Worm (Caenorhabditis elegans) whole organism, L4 larva: ENCODE data around the gene F52C12.2.
A peak's percentile ranks its signal among the peaks of the same experiment; 100 is the strongest.

ENCODE experiments used
- F10B5.3 ChIP-seq: sonication (generic microtip); optimal IDR thresholded peaks from 2 replicates; lab custom pipeline; 2016; ENCODE audit warnings: mild to moderate bottlenecking, missing genetic modification characterization, missing compliant biosample characterization
- F49E8.2 ChIP-seq: sonication (generic microtip); optimal IDR thresholded peaks from 2 replicates; lab custom pipeline; 2016; ENCODE audit warnings: missing compliant biosample characterization, mild to moderate bottlenecking, missing genetic modification characterization, borderline replicate concordance
- T20F7.1 ChIP-seq: fragments of 200-800 bp; sonication (Bioruptor generic); optimal IDR thresholded peaks from 2 replicates; lab custom pipeline; 2018; ENCODE audit warnings: mild to moderate bottlenecking, missing genetic modification characterization, missing compliant biosample characterization
- T26A8.4 ChIP-seq: fragments of 200-800 bp; sonication (Bioruptor generic); IDR thresholded peaks from 2 replicates; pipeline ENCODE4 v1.3.6; 2022; ENCODE audit warnings: missing genetic modification characterization, missing compliant biosample characterization
- ZK337.2 ChIP-seq: fragments of 200-800 bp; sonication (Bioruptor generic); IDR thresholded peaks from 2 replicates; pipeline ENCODE4 v1.3.6; 2022; ENCODE audit warnings: missing genetic modification reagents, missing genetic modification characterization, missing compliant biosample characterization
- ZK546.5 ChIP-seq, 2 experiments: sonication (generic microtip); optimal IDR thresholded peaks; 2 replicates each; lab custom pipeline; 2017; ENCODE audit warnings: missing biosample characterization in 2 of 2, missing genetic modification characterization in 2 of 2
- aha-1 ChIP-seq: fragments of 150-350 bp; peaks from one replicate; lab custom pipeline; 2014; ENCODE audit warnings: missing biosample characterization, missing genetic modification characterization
- attf-4 ChIP-seq: sonication (generic microtip); optimal IDR thresholded peaks from 3 replicates; lab custom pipeline; 2017; ENCODE audit warnings: missing biosample characterization, missing genetic modification characterization
- ceh-20 ChIP-seq: fragments of 200-800 bp; sonication (Bioruptor generic); IDR thresholded peaks from 2 replicates; pipeline ENCODE4 v1.3.6; 2022; ENCODE audit warnings: missing genetic modification reagents, missing genetic modification characterization, missing compliant biosample characterization
- ceh-28 ChIP-seq: fragments of 150-350 bp; optimal IDR thresholded peaks from 2 replicates; lab custom pipeline; 2014; ENCODE audit warnings: missing biosample characterization, missing genetic modification reagents, missing genetic modification characterization
- ceh-32 ChIP-seq: sonication (generic microtip); optimal IDR thresholded peaks from 2 replicates; lab custom pipeline; 2016; ENCODE audit warnings: mild to moderate bottlenecking, missing genetic modification characterization, missing compliant biosample characterization; ENCODE audit not compliant: poor library complexity
- ceh-44 ChIP-seq: fragments of 200-800 bp; sonication (Bioruptor generic); IDR thresholded peaks from 2 replicates; pipeline ENCODE4 v1.3.6; 2022; ENCODE audit warnings: missing genetic modification reagents, missing genetic modification characterization, missing compliant biosample characterization
- ceh-82 ChIP-seq: sonication (generic microtip); optimal IDR thresholded peaks from 2 replicates; lab custom pipeline; 2017; ENCODE audit warnings: missing biosample characterization, missing genetic modification characterization
- ces-1 ChIP-seq: fragments of 150-350 bp; sonication (generic microtip); optimal IDR thresholded peaks from 4 replicates; lab custom pipeline; 2014; ENCODE audit warnings: missing biosample characterization, missing genetic modification reagents, missing genetic modification characterization
- cey-2 ChIP-seq: sonication (generic microtip); optimal IDR thresholded peaks from 3 replicates; lab custom pipeline; 2017; ENCODE audit warnings: missing genetic modification characterization, mild to moderate bottlenecking, missing compliant biosample characterization, antibody characterized with exemption, borderline replicate concordance; ENCODE audit not compliant: insufficient read depth
- ctbp-1 ChIP-seq: fragments of 200-800 bp; sonication (Bioruptor generic); IDR thresholded peaks from 2 replicates; pipeline ENCODE4 v1.3.6; 2022; ENCODE audit warnings: missing genetic modification reagents, missing genetic modification characterization, missing compliant biosample characterization
- daf-8 ChIP-seq: fragments of 200-800 bp; sonication (Bioruptor generic); IDR thresholded peaks from 2 replicates; pipeline ENCODE4 v1.3.6; 2022; ENCODE audit warnings: missing genetic modification characterization, missing compliant biosample characterization
- dmd-9 ChIP-seq: fragments of 200-800 bp; sonication (Bioruptor generic); IDR thresholded peaks from 2 replicates; pipeline ENCODE4 v1.3.6; 2022; ENCODE audit warnings: missing genetic modification reagents, missing genetic modification characterization, missing compliant biosample characterization
- dpl-1 ChIP-seq: fragments of 150-350 bp; optimal IDR thresholded peaks from 2 replicates; lab custom pipeline; 2014; ENCODE audit warnings: missing biosample characterization, missing genetic modification reagents, missing genetic modification characterization
- duxl-1 ChIP-seq: sonication (generic microtip); optimal IDR thresholded peaks from 2 replicates; lab custom pipeline; 2016; ENCODE audit warnings: mild to moderate bottlenecking, missing genetic modification characterization, moderate library complexity, missing compliant biosample characterization; ENCODE audit not compliant: poor library complexity
- egl-27 ChIP-seq: sonication (generic microtip); optimal IDR thresholded peaks from 3 replicates; lab custom pipeline; 2017; ENCODE audit warnings: missing biosample characterization, missing genetic modification reagents, missing genetic modification characterization
- fkh-10 ChIP-seq: fragments of 150-350 bp; optimal IDR thresholded peaks from 2 replicates; lab custom pipeline; 2014; ENCODE audit warnings: missing biosample characterization, missing genetic modification reagents, missing genetic modification characterization
- gei-8 ChIP-seq: fragments of 200-800 bp; sonication (Bioruptor generic); optimal IDR thresholded peaks from 2 replicates; lab custom pipeline; 2018; ENCODE audit warnings: mild to moderate bottlenecking, missing genetic modification characterization, missing compliant biosample characterization
- hmg-1.1 ChIP-seq: fragments of 200-800 bp; sonication (Bioruptor generic); IDR thresholded peaks from 2 replicates; pipeline ENCODE4 v1.3.6; 2022; ENCODE audit warnings: missing genetic modification reagents, missing genetic modification characterization, missing compliant biosample characterization
- jun-1 ChIP-seq: fragments of 150-350 bp; optimal IDR thresholded peaks from 2 replicates; lab custom pipeline; 2014; ENCODE audit warnings: missing biosample characterization, missing genetic modification reagents, missing genetic modification characterization
- lim-7 ChIP-seq: fragments of 200-800 bp; sonication (Bioruptor generic); IDR thresholded peaks from 2 replicates; pipeline ENCODE4 v1.3.6; 2022; ENCODE audit warnings: missing genetic modification characterization, missing compliant biosample characterization
- lin-13 ChIP-seq: fragments of 150-350 bp; optimal IDR thresholded peaks from 2 replicates; lab custom pipeline; 2014; ENCODE audit warnings: missing biosample characterization, missing genetic modification reagents, missing genetic modification characterization
- lin-15B ChIP-seq: fragments of 150-350 bp; sonication (generic microtip); optimal IDR thresholded peaks from 3 replicates; lab custom pipeline; 2014; ENCODE audit warnings: missing biosample characterization, missing genetic modification characterization
- lin-29 ChIP-seq: fragments of 200-800 bp; sonication (Bioruptor generic); IDR thresholded peaks from 2 replicates; pipeline ENCODE4 v1.3.6; 2022; ENCODE audit warnings: missing genetic modification reagents, missing genetic modification characterization, missing compliant biosample characterization
- madf-5 ChIP-seq, 2 experiments: fragments of 200-800 bp; sonication (Bioruptor generic); IDR thresholded peaks; 2 replicates each; pipeline ENCODE4 v1.3.6; 2022; ENCODE audit warnings: missing compliant biosample characterization in 2 of 2, missing genetic modification characterization in 2 of 2
- mdl-1 ChIP-seq, 2 experiments: fragments of 150-350 bp in 1 of 2; sonication (generic microtip) in 1 of 2; optimal IDR thresholded peaks; 2 replicates each; lab custom pipeline; 2014 to 2017; ENCODE audit warnings: missing biosample characterization in 2 of 2, missing genetic modification characterization in 2 of 2
- mdt-29 ChIP-seq: fragments of 200-800 bp; sonication (Bioruptor generic); IDR thresholded peaks from 2 replicates; pipeline ENCODE4 v1.3.6; 2022; ENCODE audit warnings: missing genetic modification reagents, missing genetic modification characterization, missing compliant biosample characterization
- nhr-102 ChIP-seq: sonication (generic microtip); optimal IDR thresholded peaks from 2 replicates; lab custom pipeline; 2016; ENCODE audit warnings: mild to moderate bottlenecking, missing genetic modification characterization, moderate library complexity, missing compliant biosample characterization
- nhr-11 ChIP-seq: fragments of 150-350 bp; optimal IDR thresholded peaks from 2 replicates; lab custom pipeline; 2014; ENCODE audit warnings: missing biosample characterization, missing genetic modification characterization
- nhr-237 ChIP-seq: sonication (generic microtip); optimal IDR thresholded peaks from 2 replicates; lab custom pipeline; 2017; ENCODE audit warnings: missing biosample characterization, missing genetic modification characterization
- nhr-28 ChIP-seq: fragments of 150-350 bp; optimal IDR thresholded peaks from 2 replicates; lab custom pipeline; 2014; ENCODE audit warnings: missing biosample characterization, missing genetic modification characterization
- pha-4 ChIP-seq, 2 experiments: fragments of 150-350 bp in 1 of 2; fragments of 200-800 bp in 1 of 2; sonication (Bioruptor generic) in 1 of 2; IDR thresholded peaks in 1 of 2; optimal IDR thresholded peaks in 1 of 2; 2 replicates each; pipeline versions ENCODE4 v1.3.6 to Lab custom; 2014 to 2022; ENCODE audit warnings: missing genetic modification characterization in 2 of 2, missing genetic modification reagents in 2 of 2, missing biosample characterization in 1 of 2, missing compliant biosample characterization in 1 of 2
- php-3 ChIP-seq: fragments of 200-800 bp; sonication (Bioruptor generic); IDR thresholded peaks from 2 replicates; pipeline ENCODE4 v1.3.6; 2022; ENCODE audit warnings: missing genetic modification reagents, missing genetic modification characterization, missing compliant biosample characterization
- pqm-1 ChIP-seq: sonication (generic microtip); optimal IDR thresholded peaks from 2 replicates; lab custom pipeline; 2017; ENCODE audit warnings: missing biosample characterization, missing genetic modification characterization
- saeg-2 ChIP-seq: fragments of 200-800 bp; sonication (Bioruptor generic); IDR thresholded peaks from 2 replicates; pipeline ENCODE4 v1.3.6; 2022; ENCODE audit warnings: missing genetic modification reagents, missing genetic modification characterization, missing compliant biosample characterization
- sdz-12 ChIP-seq: fragments of 200-800 bp; sonication (Bioruptor generic); optimal IDR thresholded peaks from 2 replicates; lab custom pipeline; 2018; ENCODE audit warnings: mild to moderate bottlenecking, missing genetic modification characterization, missing compliant biosample characterization
- snpc-1.2 ChIP-seq: fragments of 200-800 bp; sonication (Bioruptor generic); IDR thresholded peaks from 2 replicates; pipeline ENCODE4 v1.3.6; 2022; ENCODE audit warnings: missing genetic modification reagents, missing genetic modification characterization, missing compliant biosample characterization
- tag-97 ChIP-seq: fragments of 200-800 bp; sonication (Bioruptor generic); IDR thresholded peaks from 2 replicates; pipeline ENCODE4 v1.3.6; 2022; ENCODE audit warnings: missing genetic modification characterization, missing compliant biosample characterization
- unc-62 ChIP-seq, 3 experiments: fragments of 150-350 bp in 1 of 3; sonication (generic microtip); optimal IDR thresholded peaks in 2 of 3; peaks in 1 of 3; 1 replicate in 1 of 3; 2 replicates in 2 of 3; lab custom pipeline; 2014 to 2017; ENCODE audit warnings: missing biosample characterization in 3 of 3, missing genetic modification characterization in 3 of 3, missing genetic modification reagents in 3 of 3, missing genotype in 1 of 3
- zip-11 ChIP-seq: fragments of 200-800 bp; sonication (Bioruptor generic); IDR thresholded peaks from 2 replicates; pipeline ENCODE4 v1.3.6; 2022; ENCODE audit warnings: missing genetic modification characterization, missing compliant biosample characterization
- zip-2 ChIP-seq: fragments of 150-350 bp; optimal IDR thresholded peaks from 2 replicates; lab custom pipeline; 2014; ENCODE audit warnings: missing biosample characterization, missing genetic modification characterization
- ztf-7 ChIP-seq: fragments of 150-350 bp; optimal IDR thresholded peaks from 2 replicates; lab custom pipeline; 2014; ENCODE audit warnings: missing biosample characterization, missing genetic modification characterization

F52C12.2 gene

DNA sequence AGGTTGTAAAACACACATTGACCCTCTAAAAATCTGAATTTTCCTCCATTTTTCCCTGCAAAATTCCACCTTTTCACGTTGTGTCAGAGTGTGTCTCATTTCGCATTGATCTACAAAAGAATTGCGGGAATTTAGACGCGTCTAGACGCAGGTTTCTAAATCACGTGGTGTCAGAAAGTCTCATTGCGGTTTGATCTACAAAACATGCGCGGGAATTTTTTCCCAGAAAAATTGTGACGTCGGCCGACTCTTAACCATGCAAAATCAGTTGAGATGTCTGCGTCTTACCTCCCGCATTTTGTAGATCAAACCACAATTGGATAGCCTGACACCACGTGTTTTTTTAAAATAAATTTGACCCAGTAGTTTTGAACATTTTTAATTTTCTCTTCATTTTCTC is 44.5 kb upstream of the F52C12.2 start:
- TF ChIP-seq snpc-1.2 (GFP tag; lab: Robert Waterston, UW) (no peak), lim-7 (GFP tag; lab: Robert Waterston, UW) (no peak), madf-5 (GFP tag; IDR thresholded peaks at IDR 0.05; lab: Robert Waterston, UW) (no peak), fkh-10 (GFP tag; lab: Kevin White, UChicago) (no peak), F10B5.3 (tag; lab: Kevin White, UChicago) (no peak), dpl-1 (no peak), ZK337.2 (no peak), T20F7.1 (GFP tag; lab: Kevin White, UChicago) (no peak), ztf-7 (tag; lab: Kevin White, UChicago) (no peak), ceh-20 (no peak), ceh-28 (tag; lab: Kevin White, UChicago) (no peak), ceh-82 (tag; lab: Kevin White, UChicago) (no peak), daf-8 (GFP tag; lab: Robert Waterston, UW) (no peak), lin-29 (GFP tag; lab: Robert Waterston, UW) (no peak), nhr-11 (tag; lab: Kevin White, UChicago) (no peak), mdt-29 (GFP tag; lab: Robert Waterston, UW) (no peak), pha-4 (GFP tag; IDR thresholded peaks at IDR 0.05; lab: Robert Waterston, UW) (no peak), pha-4 (tag; optimal IDR thresholded peaks at IDR 0.05; lab: Kevin White, UChicago) (no peak), lin-15B (tag; lab: Kevin White, UChicago) (no peak)

DNA sequence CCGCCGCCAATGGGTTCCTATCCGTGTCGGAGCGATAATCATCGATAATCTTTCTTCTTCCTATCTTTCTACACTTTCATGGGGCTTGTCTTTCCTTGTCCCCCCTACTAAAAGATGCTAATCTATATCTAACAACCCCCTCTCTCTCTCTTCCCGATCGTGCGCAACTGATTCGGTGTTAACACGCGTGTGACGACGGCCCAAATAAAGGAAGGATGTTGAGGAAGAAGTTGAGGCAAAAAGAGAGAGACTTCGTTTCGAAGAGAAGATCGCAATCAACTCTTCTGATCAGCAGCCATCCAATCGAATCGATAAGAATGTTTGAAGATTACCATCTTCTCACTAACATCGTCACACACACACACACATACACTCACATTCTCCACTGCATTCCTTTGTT is 42.1 kb upstream of the F52C12.2 start:
- no peak for TF ChIP-seq lin-13 (GFP tag; lab: Kevin White, UChicago)
- no peak for TF ChIP-seq pqm-1 (tag; lab: Kevin White, UChicago)
- TF ChIP-seq nhr-102 = no peak
- TF ChIP-seq aha-1 (tag; lab: Kevin White, UChicago) = peak; percentile 69
- no peak for TF ChIP-seq ceh-44

DNA sequence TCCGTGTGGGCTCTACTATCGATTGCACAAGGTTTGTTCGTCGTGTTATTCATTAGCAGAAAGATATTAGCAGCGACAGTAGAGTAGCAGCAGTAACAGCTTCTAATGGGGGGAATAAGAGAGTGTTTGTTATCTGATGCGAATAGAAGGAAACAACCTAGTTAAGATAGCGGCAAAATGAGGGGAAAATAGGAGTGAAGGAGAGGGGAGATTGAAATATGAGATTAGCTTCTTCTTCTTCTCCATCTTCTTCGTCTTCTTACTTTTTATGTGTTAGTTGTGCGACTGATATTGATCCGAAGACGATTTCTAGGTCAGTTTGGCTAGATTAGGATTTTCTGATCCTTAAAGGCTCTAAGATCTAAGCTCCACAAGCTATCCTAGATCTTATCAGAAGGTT is 38.5 kb upstream of the F52C12.2 start:
- TF ChIP-seq fkh-10 (GFP tag; lab: Kevin White, UChicago) (no peak), ctbp-1 (GFP tag; lab: Robert Waterston, UW) (no peak), egl-27 (no peak), ZK546.5 (tag; optimal IDR thresholded peaks at IDR 0.05; lab: Kevin White, UChicago) (no peak), zip-11 (no peak), F10B5.3 (tag; lab: Kevin White, UChicago) (no peak), nhr-237 (tag; lab: Kevin White, UChicago) (no peak), php-3 (GFP tag; lab: Robert Waterston, UW) (no peak), gei-8 (GFP tag; lab: Kevin White, UChicago) (no peak), lin-13 (GFP tag; lab: Kevin White, UChicago) (no peak), unc-62 (GFP tag; optimal IDR thresholded peaks at IDR 0.05 in 1 of 2; lab: Kevin White, UChicago) (no peak), unc-62 (tag; optimal IDR thresholded peaks at IDR 0.05; lab: Kevin White, UChicago) (no peak), zip-2 (tag; lab: Kevin White, UChicago) (no peak), saeg-2 (GFP tag; lab: Robert Waterston, UW) (no peak), mdl-1 (tag; optimal IDR thresholded peaks at IDR 0.05; lab: Kevin White, UChicago) (no peak)

DNA sequence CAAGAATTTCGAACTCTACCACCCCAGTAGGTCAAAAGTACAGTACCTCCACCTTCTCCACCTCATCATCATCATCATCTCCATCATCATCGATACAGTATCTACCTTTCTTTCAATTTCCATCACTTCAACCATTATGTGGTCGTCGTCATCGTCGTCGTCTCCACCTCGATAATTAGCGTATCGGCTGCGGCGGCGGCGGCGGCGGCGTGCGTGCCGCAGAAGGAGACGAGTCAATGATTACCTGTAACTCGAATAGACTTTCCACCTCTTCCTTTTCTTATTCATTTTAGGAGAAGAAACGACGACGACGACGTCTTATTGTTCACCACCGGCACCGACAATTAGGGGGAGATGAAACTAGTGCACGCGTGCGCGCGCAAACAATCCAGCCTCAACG is 37.8 kb upstream of the F52C12.2 start:
- TF ChIP-seq cey-2 (tag; lab: Kevin White, UChicago) (no peak), ceh-32 (tag; lab: Kevin White, UChicago) (no peak), nhr-28 (tag; lab: Kevin White, UChicago) (no peak), tag-97 (GFP tag; lab: Robert Waterston, UW) (no peak), zip-11 (no peak), F49E8.2 (tag; lab: Kevin White, UChicago) (no peak), dmd-9 (GFP tag; lab: Robert Waterston, UW) (no peak), hmg-1.1 (no peak), dpl-1 (no peak), ZK337.2 (no peak), T26A8.4 (GFP tag; lab: Robert Waterston, UW) (no peak), attf-4 (tag; lab: Kevin White, UChicago) (no peak), sdz-12 (no peak), jun-1 (tag; lab: Kevin White, UChicago) (no peak), ces-1 (GFP tag; lab: Kevin White, UChicago) (no peak), duxl-1 (tag; lab: Kevin White, UChicago) (no peak)
